Worm (Caenorhabditis elegans) whole organism, early embryonic: Measurements from ENCODE around the gene atp-5.

Experiments used
- B0310.2 ChIP-seq: sonication (generic microtip); optimal IDR thresholded peaks from 2 replicates; lab custom pipeline; 2016; ENCODE audit warnings: mild to moderate bottlenecking, missing genetic modification characterization, missing compliant biosample characterization
- F13C5.2 ChIP-seq: sonication (generic microtip); optimal IDR thresholded peaks from 2 replicates; lab custom pipeline; 2017; ENCODE audit warnings: mild to moderate bottlenecking, missing genetic modification characterization, inconsistent platforms, missing compliant biosample characterization
- aly-1 ChIP-seq: sonication (generic microtip); optimal IDR thresholded peaks from 2 replicates; lab custom pipeline; 2016; ENCODE audit warnings: missing genetic modification characterization, missing compliant biosample characterization
- ama-1 ChIP-seq: fragments of 150-350 bp; optimal IDR thresholded peaks from 2 replicates; lab custom pipeline; 2014
- hmbx-1 ChIP-seq: sonication (generic microtip); optimal IDR thresholded peaks from 2 replicates; lab custom pipeline; 2016; ENCODE audit warnings: mild to moderate bottlenecking, missing genetic modification characterization, missing compliant biosample characterization
- hnd-1 ChIP-seq: sonication (generic microtip); optimal IDR thresholded peaks from 2 replicates; lab custom pipeline; 2016; ENCODE audit warnings: missing genetic modification characterization, missing compliant biosample characterization
- pes-1 ChIP-seq: fragments of 200-800 bp; sonication (Bioruptor generic); IDR thresholded peaks from 2 replicates; pipeline ENCODE4 v1.3.6; 2022; ENCODE audit warnings: missing genetic modification reagents, missing genetic modification characterization, missing compliant biosample characterization
- tbx-11 ChIP-seq: fragments of 200-800 bp; sonication (Bioruptor generic); IDR thresholded peaks from 2 replicates; pipeline ENCODE4 v1.3.6; 2022; ENCODE audit warnings: missing genetic modification characterization, missing compliant biosample characterization
- tbx-37 ChIP-seq: fragments of 200-800 bp; sonication (Bioruptor generic); conservative IDR thresholded peaks from 2 replicates; pipeline ENCODE4 v1.3.6; 2022; ENCODE audit warnings: missing genetic modification reagents, missing genetic modification characterization, missing compliant biosample characterization

- TF ChIP-seq F13C5.2 (tag; lab: Kevin White, UChicago) (no peak), aly-1 (tag; lab: Kevin White, UChicago) (no peak), hnd-1 (no peak), tbx-11 (GFP tag; lab: Robert Waterston, UW) (no peak), pes-1 (GFP tag; lab: Robert Waterston, UW) (no peak), ama-1 (lab: Kevin White, UChicago) (no peak), B0310.2 (tag; lab: Kevin White, UChicago) (no peak), tbx-37 (GFP tag; lab: Robert Waterston, UW) (no peak), hmbx-1 (tag; lab: Kevin White, UChicago) (no peak)
These were observed 28.7 kb upstream of the atp-5 start, which contains the start of gene srg-39 for ce11 chrV:11152333-11152732.
